Worm (Caenorhabditis elegans): ENCODE measurements around the gene ttr-10.

- TF ChIP-seq nhr-11 (tag; optimal IDR thresholded peaks at IDR 0.05) (no peak), jun-1 (tag; optimal IDR thresholded peaks at IDR 0.05) (no peak), elt-3 (tag; optimal IDR thresholded peaks at IDR 0.05) (no peak), fkh-10 (GFP tag; optimal IDR thresholded peaks at IDR 0.05) (no peak), unc-62 (GFP tag; optimal IDR thresholded peaks at IDR 0.05) (no peak), mdl-1 (tag; optimal IDR thresholded peaks at IDR 0.05) (no peak), nhr-76 (tag; optimal IDR thresholded peaks at IDR 0.05) (no peak), zag-1 (tag; optimal IDR thresholded peaks at IDR 0.05) (no peak), ztf-11 (tag; optimal IDR thresholded peaks at IDR 0.05) (no peak), nfya-1 (tag; optimal IDR thresholded peaks at IDR 0.05; ENCODE audit: insufficient read depth) (no peak), elt-1 (tag; optimal IDR thresholded peaks at IDR 0.05) (no peak), skn-1 (tag; optimal IDR thresholded peaks at IDR 0.05) (no peak), nhr-12 (tag; optimal IDR thresholded peaks at IDR 0.05) (no peak), fos-1 (tag; optimal IDR thresholded peaks at IDR 0.05) (no peak)
Observed at ce11 chrV:7562947-7563346, 9.2 kb upstream of the ttr-10 start, which contains the start of gene F19F10.1.

Data from whole organism, L3 larva.